Fruit fly (Drosophila melanogaster) whole organism, prepupa: ENCODE results near the gene Fst.

Experiments
- Blimp-1 ChIP-seq: fragments of 200-800 bp; sonication (Bioruptor generic); optimal IDR thresholded peaks from 3 replicates; lab custom pipeline; 2017; ENCODE audit warnings: missing biosample characterization, missing genetic modification characterization, mild to moderate bottlenecking, moderate library complexity, missing genetic modification reagents
- CG10631 ChIP-seq: fragments of 200-800 bp; sonication (Bioruptor generic); optimal IDR thresholded peaks from 2 replicates; lab custom pipeline; 2016; ENCODE audit warnings: missing biosample characterization, missing genetic modification characterization
- CG10669 ChIP-seq: fragments of 200-800 bp; sonication (Bioruptor generic); optimal IDR thresholded peaks from 3 replicates; lab custom pipeline; 2018; ENCODE audit warnings: missing biosample characterization, mild to moderate bottlenecking, missing genetic modification characterization, moderate library complexity
- CG11294 ChIP-seq: fragments of 200-800 bp; sonication (Bioruptor generic); IDR thresholded peaks from 2 replicates; pipeline ENCODE4 v1.3.6; 2022; ENCODE audit warnings: missing biosample characterization, missing genetic modification characterization
- CG11762 ChIP-seq: fragments of 200-800 bp; sonication (Bioruptor generic); optimal IDR thresholded peaks from 3 replicates; lab custom pipeline; 2016; ENCODE audit warnings: missing biosample characterization, missing genetic modification characterization; ENCODE audit not compliant: insufficient read depth
- CG15336 ChIP-seq: fragments of 200-800 bp; sonication (Bioruptor generic); IDR thresholded peaks from 2 replicates; pipeline ENCODE4 v1.3.6; 2022; ENCODE audit warnings: missing biosample characterization, missing genetic modification characterization
- CG1621 ChIP-seq: fragments of 200-800 bp; sonication (Bioruptor generic); optimal IDR thresholded peaks from 3 replicates; lab custom pipeline; 2018; ENCODE audit warnings: missing biosample characterization, mild to moderate bottlenecking, missing genetic modification characterization
- CG16779 ChIP-seq: fragments of 200-800 bp; sonication (Bioruptor generic); optimal IDR thresholded peaks from 3 replicates; lab custom pipeline; 2017; ENCODE audit warnings: missing biosample characterization, mild to moderate bottlenecking, missing genetic modification characterization
- CG3032 ChIP-seq: fragments of 200-800 bp; optimal IDR thresholded peaks from 2 replicates; lab custom pipeline; 2019; ENCODE audit warnings: missing biosample characterization, mild to moderate bottlenecking, missing genetic modification characterization, moderate library complexity
- CG31627 ChIP-seq: fragments of 200-800 bp; sonication (Bioruptor generic); optimal IDR thresholded peaks from 3 replicates; lab custom pipeline; 2016; ENCODE audit warnings: missing biosample characterization, missing genetic modification characterization
- CG32006 ChIP-seq: fragments of 200-800 bp; sonication (Bioruptor generic); optimal IDR thresholded peaks from 3 replicates; lab custom pipeline; 2017; ENCODE audit warnings: missing biosample characterization, mild to moderate bottlenecking, missing genetic modification characterization
- CG34406 ChIP-seq: fragments of 200-800 bp; sonication (Bioruptor generic); optimal IDR thresholded peaks from 3 replicates; lab custom pipeline; 2016; ENCODE audit warnings: missing biosample characterization, missing genetic modification characterization
- CG6163 ChIP-seq: fragments of 200-800 bp; sonication (Bioruptor generic); IDR thresholded peaks from 3 replicates; pipeline ENCODE4 v1.3.6; 2022; ENCODE audit warnings: missing biosample characterization, missing genetic modification characterization
- CG6808 ChIP-seq: fragments of 200-800 bp; sonication (Bioruptor generic); optimal IDR thresholded peaks from 3 replicates; lab custom pipeline; 2017; ENCODE audit warnings: missing biosample characterization, missing genetic modification characterization, mild to moderate bottlenecking, moderate library complexity, missing genetic modification reagents
- CG6854 ChIP-seq: fragments of 200-800 bp; sonication (Bioruptor generic); optimal IDR thresholded peaks from 2 replicates; lab custom pipeline; 2017; ENCODE audit warnings: missing biosample characterization, mild to moderate bottlenecking, missing genetic modification characterization
- CG8119 ChIP-seq: fragments of 200-800 bp; sonication (Bioruptor generic); IDR thresholded peaks from 3 replicates; pipeline ENCODE4 v1.3.6; 2022; ENCODE audit warnings: missing biosample characterization, missing genetic modification characterization
- CG8319 ChIP-seq: fragments of 200-800 bp; sonication (Bioruptor generic); optimal IDR thresholded peaks from 3 replicates; lab custom pipeline; 2016; ENCODE audit warnings: missing biosample characterization, missing genetic modification characterization
- CG8632 ChIP-seq: fragments of 200-800 bp; sonication (Bioruptor generic); optimal IDR thresholded peaks from 3 replicates; lab custom pipeline; 2016; ENCODE audit warnings: missing biosample characterization, missing genetic modification characterization
- Eip75B ChIP-seq: fragments of 200-800 bp; sonication (Bioruptor generic); optimal IDR thresholded peaks from 3 replicates; lab custom pipeline; 2016; ENCODE audit warnings: missing biosample characterization, missing genetic modification characterization
- Eip78C ChIP-seq: fragments of 200-800 bp; sonication (Bioruptor generic); peaks from one replicate; lab custom pipeline; 2016; ENCODE audit warnings: missing biosample characterization, missing genetic modification characterization
- Eip93F ChIP-seq: fragments of 200-800 bp; sonication (Bioruptor generic); optimal IDR thresholded peaks from 2 replicates; lab custom pipeline; 2016; ENCODE audit warnings: missing biosample characterization, mild to moderate bottlenecking, missing genetic modification characterization
- Gug ChIP-seq: fragments of 200-800 bp; sonication (Bioruptor generic); IDR thresholded peaks from 2 replicates; pipeline ENCODE4 v1.3.6; 2022; ENCODE audit warnings: missing biosample characterization, missing genetic modification characterization
- Hr39 ChIP-seq: fragments of 200-800 bp; sonication (Bioruptor generic); optimal IDR thresholded peaks from 2 replicates; lab custom pipeline; 2016; ENCODE audit warnings: missing biosample characterization, missing genetic modification characterization
- Hr4 ChIP-seq: fragments of 200-800 bp; sonication (Bioruptor generic); optimal IDR thresholded peaks from 3 replicates; lab custom pipeline; 2016; ENCODE audit warnings: missing biosample characterization, missing genetic modification characterization
- Lpt ChIP-seq: fragments of 200-800 bp; sonication (Bioruptor generic); optimal IDR thresholded peaks from 3 replicates; lab custom pipeline; 2016; ENCODE audit warnings: missing biosample characterization, missing genetic modification characterization
- Met ChIP-seq: fragments of 200-800 bp; sonication (Bioruptor generic); optimal IDR thresholded peaks from 3 replicates; lab custom pipeline; 2016; ENCODE audit warnings: missing biosample characterization, missing genetic modification characterization
- OdsH ChIP-seq: fragments of 200-800 bp; sonication (Bioruptor generic); optimal IDR thresholded peaks from 3 replicates; lab custom pipeline; 2016; ENCODE audit warnings: missing biosample characterization, missing genetic modification characterization
- Smox ChIP-seq: fragments of 200-800 bp; sonication (Bioruptor generic); optimal IDR thresholded peaks from 3 replicates; lab custom pipeline; 2016; ENCODE audit warnings: missing biosample characterization, missing genetic modification characterization
- Sox102F ChIP-seq: fragments of 200-800 bp; sonication (Bioruptor generic); optimal IDR thresholded peaks from 2 replicates; lab custom pipeline; 2016; ENCODE audit warnings: missing biosample characterization, mild to moderate bottlenecking, missing genetic modification characterization
- achi ChIP-seq: fragments of 200-800 bp; sonication (Bioruptor generic); optimal IDR thresholded peaks from 3 replicates; lab custom pipeline; 2016; ENCODE audit warnings: missing biosample characterization, missing genetic modification characterization
- cyc ChIP-seq: fragments of 200-800 bp; sonication (Bioruptor generic); optimal IDR thresholded peaks from 3 replicates; lab custom pipeline; 2016; ENCODE audit warnings: missing biosample characterization, missing genetic modification characterization
- dac ChIP-seq: fragments of 200-800 bp; sonication (Bioruptor generic); optimal IDR thresholded peaks from 2 replicates; lab custom pipeline; 2017; ENCODE audit warnings: missing biosample characterization, mild to moderate bottlenecking, missing genetic modification characterization
- dsx ChIP-seq: fragments of 200-800 bp; optimal IDR thresholded peaks from 3 replicates; lab custom pipeline; 2019; ENCODE audit warnings: missing biosample characterization, mild to moderate bottlenecking, missing genetic modification characterization, moderate library complexity; ENCODE audit not compliant: poor library complexity, severe bottlenecking
- esn ChIP-seq: fragments of 200-800 bp; sonication (Bioruptor generic); optimal IDR thresholded peaks from 2 replicates; lab custom pipeline; 2016; ENCODE audit warnings: missing biosample characterization, mild to moderate bottlenecking, missing genetic modification characterization, moderate library complexity
- fd85E ChIP-seq: fragments of 200-800 bp; sonication (Bioruptor generic); optimal IDR thresholded peaks from 3 replicates; lab custom pipeline; 2016; ENCODE audit warnings: missing biosample characterization, missing genetic modification characterization
- fkh ChIP-seq: fragments of 200-800 bp; sonication (Bioruptor generic); optimal IDR thresholded peaks from 3 replicates; lab custom pipeline; 2017; ENCODE audit warnings: missing biosample characterization, mild to moderate bottlenecking, missing genetic modification characterization, moderate library complexity
- lz ChIP-seq: fragments of 200-800 bp; sonication (Bioruptor generic); optimal IDR thresholded peaks from 3 replicates; lab custom pipeline; 2016; ENCODE audit warnings: missing biosample characterization, missing genetic modification characterization
- salr ChIP-seq, 2 experiments: fragments of 200-800 bp; sonication (Bioruptor generic); optimal IDR thresholded peaks; 3 replicates each; lab custom pipeline; 2016 to 2018; ENCODE audit warnings: missing biosample characterization in 2 of 2, missing genetic modification characterization in 2 of 2, mild to moderate bottlenecking in 1 of 2
- spab ChIP-seq: fragments of 200-800 bp; sonication (Bioruptor generic); optimal IDR thresholded peaks from 2 replicates; lab custom pipeline; 2017; ENCODE audit warnings: missing biosample characterization, mild to moderate bottlenecking, missing genetic modification characterization, missing genetic modification reagents
- ss ChIP-seq, 2 experiments: fragments of 200-800 bp; sonication (Bioruptor generic); optimal IDR thresholded peaks; 2 replicates in 1 of 2; 3 replicates in 1 of 2; lab custom pipeline; 2017 to 2018; ENCODE audit warnings: mild to moderate bottlenecking in 2 of 2, missing biosample characterization in 2 of 2, missing genetic modification characterization in 2 of 2, moderate library complexity in 1 of 2
- svp ChIP-seq: fragments of 200-800 bp; sonication (Bioruptor generic); peaks from one replicate; lab custom pipeline; 2016; ENCODE audit warnings: missing biosample characterization, missing genetic modification characterization
- topi ChIP-seq: fragments of 200-800 bp; sonication (Bioruptor generic); optimal IDR thresholded peaks from 3 replicates; lab custom pipeline; 2016; ENCODE audit warnings: missing biosample characterization, missing genetic modification characterization
- vri ChIP-seq: fragments of 200-800 bp; sonication (Bioruptor generic); optimal IDR thresholded peaks from 3 replicates; lab custom pipeline; 2016; ENCODE audit warnings: missing biosample characterization, mild to moderate bottlenecking, missing genetic modification characterization

Fst gene

DNA sequence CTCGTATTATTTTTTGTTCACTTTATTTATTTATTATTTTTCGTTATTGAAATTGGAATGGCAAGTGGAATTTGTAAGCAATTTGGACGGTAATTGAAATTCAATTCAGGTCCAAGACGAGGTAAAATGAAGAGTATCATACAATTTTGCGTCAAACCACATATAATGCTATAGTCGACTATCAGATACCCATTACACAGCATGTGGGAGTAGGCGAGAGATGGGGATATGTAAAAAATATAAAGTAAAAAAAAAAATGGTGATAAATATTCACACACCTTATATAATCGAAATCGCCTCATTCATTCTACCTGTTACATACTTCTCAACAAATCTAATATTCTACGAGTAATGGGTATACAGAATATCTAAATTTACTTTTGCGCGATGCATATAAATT is 33.7 kb downstream of the Fst start (continued):
- TF ChIP-seq dac (no peak), CG1621 (tag; lab: Kevin White, UChicago) (no peak), Met (peak; percentile 28), achi (GFP tag; lab: Kevin White, UChicago) (no peak), dsx (GFP tag; lab: Kevin White, UChicago) (no peak), CG32006 (GFP tag; lab: Kevin White, UChicago) (no peak), CG8319 (GFP tag; lab: Kevin White, UChicago) (no peak), CG16779 (tag; lab: Kevin White, UChicago) (no peak), lz (GFP tag; lab: Kevin White, UChicago) (peak; percentile 10), vri (GFP tag; lab: Kevin White, UChicago) (peak; percentile 39)

DNA sequence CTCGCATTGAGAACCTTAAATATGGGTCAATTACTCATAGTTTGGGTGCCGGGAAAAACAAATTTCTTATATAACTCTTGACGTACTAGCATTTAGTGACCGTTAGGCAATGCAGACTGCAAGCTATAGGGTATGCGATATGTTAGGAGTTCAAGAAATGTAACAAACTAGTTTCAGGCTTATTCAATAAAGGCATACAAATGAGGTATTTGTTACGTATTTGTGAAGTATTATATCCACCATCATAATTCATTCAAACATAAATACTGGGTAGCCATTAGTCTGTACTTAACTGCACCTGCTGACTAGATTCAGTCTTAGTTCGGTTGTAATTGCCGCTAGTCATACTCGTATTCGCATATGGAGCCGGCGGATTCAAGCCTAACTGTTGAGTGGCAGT is 37.7 kb downstream of the Fst start:
- TF ChIP-seq Lpt (no peak), CG32006 (GFP tag; lab: Kevin White, UChicago) (peak; percentile 23)

DNA sequence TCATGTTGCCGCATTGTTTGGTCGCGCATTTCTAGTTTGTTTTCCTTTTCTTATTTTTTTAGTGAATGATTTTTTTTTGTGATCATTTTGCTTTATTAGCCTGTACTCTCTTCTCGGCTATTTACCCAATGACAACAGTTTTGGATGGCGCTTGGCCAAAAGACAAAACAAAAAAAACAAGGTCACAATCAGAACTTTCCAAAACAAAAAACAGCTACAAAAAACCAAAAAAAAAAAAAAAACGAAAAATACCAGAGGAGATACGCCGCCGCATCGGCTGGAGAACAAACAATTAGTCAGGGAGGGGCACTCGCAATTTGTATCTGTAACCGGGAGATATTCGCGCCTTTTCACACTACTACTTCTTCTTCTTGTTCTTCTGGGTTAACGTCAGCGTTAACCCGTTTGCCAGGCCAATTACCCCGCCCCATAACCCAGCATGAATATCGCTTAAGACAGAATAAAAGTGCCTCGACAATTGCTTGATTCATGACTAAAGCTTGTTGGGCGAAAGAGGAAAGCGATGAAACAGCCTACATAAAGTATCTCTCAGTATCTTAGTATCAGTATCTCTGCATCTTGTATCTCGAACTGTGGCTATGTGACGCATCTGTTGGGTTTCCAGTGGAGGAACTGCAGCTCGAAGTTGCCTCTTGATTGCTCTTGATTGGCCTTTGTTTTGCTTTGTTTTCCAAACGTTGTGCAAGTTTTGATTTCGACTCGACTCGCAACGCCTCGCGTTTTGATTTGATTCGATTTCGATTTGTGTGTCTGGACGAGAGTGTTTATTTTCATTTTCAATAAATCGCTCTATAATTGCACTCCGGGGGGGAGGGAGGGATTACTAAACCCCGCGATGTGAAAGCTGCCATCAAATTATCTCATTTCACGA is 38.8 kb downstream of the Fst start:
- TF ChIP-seq svp (peak; percentile 53), CG8632 (GFP tag; lab: Kevin White, UChicago) (no peak), fkh (GFP tag; lab: Kevin White, UChicago) (peak; percentile 53), CG11762 (GFP tag; lab: Kevin White, UChicago) (no peak), CG6854 (peak; percentile 27), Lpt (no peak), ss (GFP tag; optimal IDR thresholded peaks at IDR 0.05; lab: Kevin White, UChicago) (peak; percentile 3 to 7), CG3032 (tag; lab: Kevin White, UChicago) (no peak), cyc (no peak), Eip78C (GFP tag; lab: Kevin White, UChicago) (peak; percentile 44)

DNA sequence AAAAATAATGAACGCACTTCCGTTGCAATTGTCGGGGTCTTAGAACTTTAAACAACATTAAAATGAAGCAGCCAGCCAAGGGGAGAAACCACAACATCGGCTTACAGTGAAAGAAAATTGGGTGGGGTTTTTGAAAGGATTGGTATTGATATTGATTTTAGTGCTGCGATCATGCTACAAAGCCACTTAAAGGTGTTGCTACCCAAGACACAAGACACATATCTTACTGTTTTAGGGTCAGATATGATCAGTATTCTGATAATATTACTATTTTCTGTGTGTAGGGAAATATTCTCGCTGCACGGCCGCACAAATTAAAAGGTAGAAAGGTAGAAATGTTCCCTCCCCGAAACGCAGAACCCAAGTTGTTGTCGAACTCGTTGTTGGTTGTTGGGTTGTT is 40.9 kb downstream of the Fst start:
- TF ChIP-seq CG31627, result peak; percentile 54
- peak; percentile 14 for TF ChIP-seq CG34406 (GFP tag; lab: Kevin White, UChicago)
- TF ChIP-seq CG8119, result peak; percentile 39; the same call in 1 of the 3 replicates
- TF ChIP-seq CG6854, result peak; percentile 7
- TF ChIP-seq OdsH, result peak; percentile 61
- peak; percentile 61 for TF ChIP-seq dsx (GFP tag; lab: Kevin White, UChicago)
- peak; percentile 69 for TF ChIP-seq CG10669
- TF ChIP-seq CG15336 (GFP tag; lab: Robert Waterston, UW), result peak; percentile 43; the same call in 1 of the 2 replicates
- TF ChIP-seq Hr39 (GFP tag; lab: Kevin White, UChicago), result peak; percentile 57
- TF ChIP-seq Eip93F (GFP tag; lab: Kevin White, UChicago), result no peak
- peak; percentile 67 for TF ChIP-seq esn (GFP tag; lab: Kevin White, UChicago)
- TF ChIP-seq spab (GFP tag; lab: Kevin White, UChicago), result peak; percentile 65
- TF ChIP-seq Sox102F, result peak; percentile 44
- TF ChIP-seq CG8632 (GFP tag; lab: Kevin White, UChicago), result peak; percentile 35
- TF ChIP-seq cyc, result peak; percentile 56
- TF ChIP-seq CG11294 (GFP tag; lab: Robert Waterston, UW), result no peak
- peak; percentile 65 for TF ChIP-seq Eip75B (GFP tag; lab: Kevin White, UChicago)
- TF ChIP-seq Gug (GFP tag; lab: Robert Waterston, UW), result no peak; the same call in 1 of the 2 replicates
- TF ChIP-seq Hr4 (GFP tag; lab: Kevin White, UChicago), result no peak
- peak; percentile 69 for TF ChIP-seq CG10631 (GFP tag; lab: Kevin White, UChicago)
- peak; percentile 25 for TF ChIP-seq CG16779 (tag; lab: Kevin White, UChicago)
- peak; percentile 65; the same call in 2 of the 3 replicates for TF ChIP-seq CG6163 (GFP tag; lab: Robert Waterston, UW)
- TF ChIP-seq Smox, result peak; percentile 53
- TF ChIP-seq CG1621 (tag; lab: Kevin White, UChicago), result peak; percentile 62
- no peak for TF ChIP-seq fd85E (GFP tag; lab: Kevin White, UChicago)
- TF ChIP-seq CG32006 (GFP tag; lab: Kevin White, UChicago), result peak; percentile 53
- peak; percentile 54 for TF ChIP-seq topi (GFP tag; lab: Kevin White, UChicago)
- TF ChIP-seq Blimp-1 (GFP tag; lab: Kevin White, UChicago), result no peak
- peak; percentile 64 for TF ChIP-seq CG6808
- TF ChIP-seq salr (GFP tag; optimal IDR thresholded peaks at IDR 0.05; lab: Kevin White, UChicago), result peak; percentile 43 to 48
